Fruit fly (Drosophila melanogaster) Kc167 (cell line): ENCODE measurements around the gene CG8851.

Experiments used
- Myc ChIP-seq: fragments of >200 bp; optimal IDR thresholded peaks from 2 replicates; lab custom pipeline; 2017; ENCODE audit warnings: missing external identifiers
- Sin3A ChIP-seq: fragments of >200 bp; optimal IDR thresholded peaks from 2 replicates; lab custom pipeline; 2018; ENCODE audit warnings: missing external identifiers
- h ChIP-seq: fragments of >200 bp; optimal IDR thresholded peaks from 3 replicates; lab custom pipeline; 2018; ENCODE audit warnings: missing external identifiers
- insv ChIP-seq: fragments of >200 bp; optimal IDR thresholded peaks from 3 replicates; lab custom pipeline; 2018; ENCODE audit warnings: missing external identifiers
- psq ChIP-seq: fragments of >200 bp; optimal IDR thresholded peaks from 2 replicates; lab custom pipeline; 2017; ENCODE audit warnings: missing external identifiers
- ttk ChIP-seq: sonication (Bioruptor generic); optimal IDR thresholded peaks from 2 replicates; lab custom pipeline; 2017; ENCODE audit warnings: missing external identifiers

Gene CG8851

dm6 chr2L:3519551-3519950, at the start of gene CG8851, which contains the start of gene CG3213:
CG8851 (plus strand) TSS chr2L:3519677.
CG3213 (minus strand) TSS chr2L:3519651.
- TF ChIP-seq Myc (lab: Kevin White, UChicago): no peak

dm6 chr2L:3469869-3470268, 49.6 kb upstream of the CG8851 start, which contains the start of the genes Pif1 and CG31776:
Pif1 (minus strand) TSS chr2L:3470004.
CG31776 (plus strand) TSS chr2L:3470182.
- no peak for TF ChIP-seq h (lab: Kevin White, UChicago)
- no peak for TF ChIP-seq Myc (lab: Kevin White, UChicago)
- TF ChIP-seq Sin3A (lab: Kevin White, UChicago): no peak
- TF ChIP-seq ttk (lab: Kevin White, UChicago): no peak
- TF ChIP-seq psq (lab: Kevin White, UChicago): no peak
- TF ChIP-seq insv (lab: Kevin White, UChicago): no peak

- TF ChIP-seq insv (lab: Kevin White, UChicago): no peak
- TF ChIP-seq Sin3A (lab: Kevin White, UChicago): no peak
- TF ChIP-seq h (lab: Kevin White, UChicago): no peak
- TF ChIP-seq ttk (lab: Kevin White, UChicago): no peak
- TF ChIP-seq psq (lab: Kevin White, UChicago): no peak
- TF ChIP-seq Myc (lab: Kevin White, UChicago): no peak
Observed at dm6 chr2L:3472242-3472641, 47.2 kb upstream of the CG8851 start, which contains the start of gene Pgant4. Pgant4 (plus strand) TSS chr2L:3472603.

- no peak for TF ChIP-seq psq (lab: Kevin White, UChicago)
- TF ChIP-seq ttk (lab: Kevin White, UChicago): no peak
- TF ChIP-seq Myc (lab: Kevin White, UChicago): no peak
- TF ChIP-seq insv (lab: Kevin White, UChicago): no peak
- TF ChIP-seq h (lab: Kevin White, UChicago): no peak
- no peak for TF ChIP-seq Sin3A (lab: Kevin White, UChicago)
Observed at dm6 chr2L:3475168-3475567, 44.3 kb upstream of the CG8851 start.

dm6 chr2L:3475948-3476347, 43.5 kb upstream of the CG8851 start:
- TF ChIP-seq Myc (lab: Kevin White, UChicago): no peak
- TF ChIP-seq Sin3A (lab: Kevin White, UChicago): no peak
- TF ChIP-seq ttk (lab: Kevin White, UChicago): no peak
- no peak for TF ChIP-seq insv (lab: Kevin White, UChicago)
- TF ChIP-seq psq (lab: Kevin White, UChicago): no peak
- no peak for TF ChIP-seq h (lab: Kevin White, UChicago)

dm6 chr2L:3476399-3477056, 42.9 kb upstream of the CG8851 start:
- TF ChIP-seq psq (lab: Kevin White, UChicago): no peak
- no peak for TF ChIP-seq ttk (lab: Kevin White, UChicago)
- no peak for TF ChIP-seq h (lab: Kevin White, UChicago)
- TF ChIP-seq insv (lab: Kevin White, UChicago): no peak
- no peak for TF ChIP-seq Myc (lab: Kevin White, UChicago)
- no peak for TF ChIP-seq Sin3A (lab: Kevin White, UChicago)

- TF ChIP-seq psq (lab: Kevin White, UChicago) (no peak), ttk (lab: Kevin White, UChicago) (no peak), Myc (lab: Kevin White, UChicago) (no peak), h (lab: Kevin White, UChicago) (no peak), insv (lab: Kevin White, UChicago) (no peak), Sin3A (lab: Kevin White, UChicago) (no peak)
Observed at dm6 chr2L:3477057-3477755, 42.3 kb upstream of the CG8851 start.

dm6 chr2L:3478034-3478880, 41.2 kb upstream of the CG8851 start, which contains the start of gene Thor:
Thor (plus strand) TSS chr2L:3478434.
- no peak for TF ChIP-seq Myc (lab: Kevin White, UChicago)
- TF ChIP-seq h (lab: Kevin White, UChicago): no peak
- no peak for TF ChIP-seq insv (lab: Kevin White, UChicago)
- no peak for TF ChIP-seq Sin3A (lab: Kevin White, UChicago)
- TF ChIP-seq psq (lab: Kevin White, UChicago): no peak
- TF ChIP-seq ttk (lab: Kevin White, UChicago): no peak

dm6 chr2L:3479697-3480442, 39.6 kb upstream of the CG8851 start:
- TF ChIP-seq h (lab: Kevin White, UChicago): no peak
- TF ChIP-seq Sin3A (lab: Kevin White, UChicago): no peak
- no peak for TF ChIP-seq psq (lab: Kevin White, UChicago)
- no peak for TF ChIP-seq Myc (lab: Kevin White, UChicago)
- TF ChIP-seq insv (lab: Kevin White, UChicago): no peak
- TF ChIP-seq ttk (lab: Kevin White, UChicago): no peak

- TF ChIP-seq insv (lab: Kevin White, UChicago) (no peak), ttk (lab: Kevin White, UChicago) (no peak), Myc (lab: Kevin White, UChicago) (no peak), Sin3A (lab: Kevin White, UChicago) (no peak), psq (lab: Kevin White, UChicago) (no peak), h (lab: Kevin White, UChicago) (no peak)
Observed at dm6 chr2L:3480443-3480839, 39.0 kb upstream of the CG8851 start.
